Worm (Caenorhabditis elegans) whole organism, L1 larva: ENCODE measurements around the gene epic-2.
"Not testable (repeated sequence)": the region's sequence is repeated elsewhere in the genome, so short reads cannot be mapped to it uniquely, and the experiment has no call there.

Experiments
- ceh-88 ChIP-seq: fragments of 200-800 bp; sonication (Bioruptor generic); IDR thresholded peaks from 2 replicates; pipeline ENCODE4 v1.3.6; 2022; ENCODE audit warnings: missing genetic modification characterization, missing compliant biosample characterization
- lin-13 ChIP-seq: fragments of 150-350 bp; optimal IDR thresholded peaks from 2 replicates; lab custom pipeline; 2014; ENCODE audit warnings: missing biosample characterization, missing genetic modification reagents, missing genetic modification characterization
- lsy-2 ChIP-seq, 2 experiments: fragments of 150-350 bp; optimal IDR thresholded peaks; 2 replicates each; lab custom pipeline; 2014; ENCODE audit warnings: missing biosample characterization in 2 of 2, missing genetic modification characterization in 2 of 2
- pqm-1 ChIP-seq: sonication (generic microtip); optimal IDR thresholded peaks from 3 replicates; lab custom pipeline; 2017; ENCODE audit warnings: missing biosample characterization, missing genetic modification characterization
- unc-62 ChIP-seq: fragments of 150-350 bp; optimal IDR thresholded peaks from 2 replicates; lab custom pipeline; 2014; ENCODE audit warnings: missing biosample characterization, missing genetic modification reagents, missing genetic modification characterization

DNA sequence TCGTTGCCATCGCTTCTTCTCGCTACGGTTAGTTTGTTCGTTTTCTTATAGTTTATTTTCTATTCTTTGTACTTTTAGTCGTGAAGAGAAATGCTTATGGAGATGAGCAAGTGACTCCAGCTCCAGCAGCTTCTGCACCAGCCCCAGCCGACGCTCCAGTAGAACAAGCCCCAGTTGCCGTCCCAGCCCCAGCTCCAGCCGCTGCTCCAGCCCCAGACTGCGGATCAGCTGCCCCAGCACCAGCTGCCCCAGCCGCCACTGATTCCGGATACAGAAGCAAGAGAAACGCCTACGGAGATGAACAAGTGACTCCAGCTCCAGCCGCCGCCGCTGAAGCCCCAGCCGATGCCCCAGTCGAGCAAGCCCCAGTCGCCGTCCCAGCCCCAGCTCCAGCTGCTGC lies 312 bp downstream of the epic-2 start:
- TF ChIP-seq pqm-1 (tag; lab: Kevin White, UChicago); ceh-88; lsy-2 (tag; optimal IDR thresholded peaks at IDR 0.05; lab: Kevin White, UChicago); lin-13 (GFP tag; lab: Kevin White, UChicago); unc-62 (GFP tag; lab: Kevin White, UChicago): not testable (repeated sequence)
